Fruit fly (Drosophila melanogaster): ENCODE measurements around the gene CG32447.

DNA sequence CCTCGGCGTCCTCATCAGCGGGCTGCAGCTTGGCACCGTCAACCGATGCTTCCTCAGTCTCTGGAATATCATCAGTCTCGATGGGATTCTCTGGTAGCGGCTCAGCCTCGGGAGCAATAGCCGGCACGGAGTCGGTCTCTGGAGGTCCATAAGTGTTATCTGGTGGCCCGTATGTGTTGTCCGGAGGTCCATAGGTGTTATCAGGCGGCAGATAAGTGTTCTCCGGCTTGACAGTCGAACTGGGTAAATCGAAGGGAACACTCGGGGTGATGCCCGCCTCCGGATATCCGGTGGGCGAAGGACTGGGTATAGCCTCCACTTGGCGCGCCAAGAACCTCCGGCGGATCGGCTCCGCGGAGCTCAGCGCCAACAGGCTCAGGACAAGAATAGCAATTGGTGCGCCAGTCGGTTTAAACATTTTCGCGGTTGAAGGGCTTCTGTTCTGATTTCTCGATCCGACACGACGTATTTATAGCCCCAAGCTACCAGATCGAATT is 25.0 kb upstream of the CG32447 start, which contains the start of gene CG14569:
- TF ChIP-seq CG9139 (GFP tag; optimal IDR thresholded peaks at IDR 0.05) (no peak), CG4318 (GFP tag; optimal IDR thresholded peaks at IDR 0.05) (no peak), Sox14 (GFP tag; optimal IDR thresholded peaks at IDR 0.05) (no peak), CG16779 (tag; optimal IDR thresholded peaks at IDR 0.05) (no peak)
